Worm (Caenorhabditis elegans) whole organism, L3 larva: ENCODE data around the gene B0454.26.

ENCODE experiments used
- R02D3.7 ChIP-seq: fragments of 150-350 bp; optimal IDR thresholded peaks from 2 replicates; lab custom pipeline; 2014; ENCODE audit warnings: missing biosample characterization, missing genetic modification characterization
- ama-1 ChIP-seq: fragments of 150-350 bp; optimal IDR thresholded peaks from 2 replicates; lab custom pipeline; 2018
- ceh-16 ChIP-seq: sonication (generic microtip); optimal IDR thresholded peaks from 2 replicates; lab custom pipeline; 2017; ENCODE audit warnings: missing biosample characterization, missing genetic modification characterization
- ceh-28 ChIP-seq: fragments of 150-350 bp; optimal IDR thresholded peaks from 2 replicates; lab custom pipeline; 2014; ENCODE audit warnings: missing biosample characterization, missing genetic modification reagents, missing genetic modification characterization
- ceh-9 ChIP-seq: sonication (generic microtip); optimal IDR thresholded peaks from 2 replicates; lab custom pipeline; 2018; ENCODE audit warnings: missing biosample characterization, missing genetic modification characterization
- daf-12 ChIP-seq: fragments of 150-350 bp; optimal IDR thresholded peaks from 2 replicates; lab custom pipeline; 2014; ENCODE audit warnings: missing biosample characterization, missing genetic modification reagents, missing genetic modification characterization
- egl-27 ChIP-seq: sonication (generic microtip); optimal IDR thresholded peaks from 4 replicates; lab custom pipeline; 2017; ENCODE audit warnings: missing biosample characterization, missing genetic modification reagents, missing genetic modification characterization
- egl-5 ChIP-seq: fragments of 150-350 bp; optimal IDR thresholded peaks from 2 replicates; lab custom pipeline; 2017; ENCODE audit warnings: missing biosample characterization, missing genetic modification reagents, missing genetic modification characterization, inconsistent platforms
- elt-2 ChIP-seq: sonication (generic microtip); optimal IDR thresholded peaks from 2 replicates; lab custom pipeline; 2016; ENCODE audit warnings: missing genetic modification reagents, mild to moderate bottlenecking, missing genetic modification characterization, missing compliant biosample characterization
- elt-3 ChIP-seq, 3 experiments: fragments of 150-350 bp in 1 of 3; sonication (generic microtip) in 2 of 3; optimal IDR thresholded peaks; 2 replicates in 2 of 3; 4 replicates in 1 of 3; lab custom pipeline; 2014 to 2017; ENCODE audit warnings: missing biosample characterization in 3 of 3, missing genetic modification characterization in 3 of 3
- eor-1 ChIP-seq, 2 experiments: fragments of 150-350 bp; optimal IDR thresholded peaks; 2 replicates each; lab custom pipeline; 2014 to 2018; ENCODE audit warnings: missing biosample characterization in 2 of 2, missing genetic modification characterization in 2 of 2
- fkh-2 ChIP-seq: fragments of 150-350 bp; optimal IDR thresholded peaks from 2 replicates; lab custom pipeline; 2014; ENCODE audit warnings: missing biosample characterization, missing genetic modification reagents, missing genetic modification characterization
- fos-1 ChIP-seq: fragments of 150-350 bp; optimal IDR thresholded peaks from 2 replicates; lab custom pipeline; 2014; ENCODE audit warnings: missing biosample characterization, missing genetic modification characterization
- hmg-11 ChIP-seq: sonication (generic microtip); optimal IDR thresholded peaks from 2 replicates; lab custom pipeline; 2016; ENCODE audit warnings: missing genetic modification characterization, missing compliant biosample characterization
- jun-1 ChIP-seq: fragments of 150-350 bp; optimal IDR thresholded peaks from 2 replicates; lab custom pipeline; 2014; ENCODE audit warnings: missing biosample characterization, missing genetic modification reagents, missing genetic modification characterization
- lin-15B ChIP-seq: fragments of 150-350 bp; optimal IDR thresholded peaks from 2 replicates; lab custom pipeline; 2014; ENCODE audit warnings: missing biosample characterization, missing genetic modification characterization
- lin-39 ChIP-seq: fragments of 150-350 bp; optimal IDR thresholded peaks from 2 replicates; lab custom pipeline; 2018; ENCODE audit warnings: missing biosample characterization, missing genetic modification reagents, missing genetic modification characterization
- lsy-12 ChIP-seq: sonication (generic microtip); optimal IDR thresholded peaks from 2 replicates; lab custom pipeline; 2016; ENCODE audit warnings: mild to moderate bottlenecking, missing genetic modification characterization, missing compliant biosample characterization
- mdl-1 ChIP-seq: fragments of 150-350 bp; optimal IDR thresholded peaks from 2 replicates; lab custom pipeline; 2014; ENCODE audit warnings: missing biosample characterization, missing genetic modification characterization
- mml-1 ChIP-seq: fragments of 150-350 bp; sonication (generic microtip); optimal IDR thresholded peaks from 3 replicates; lab custom pipeline; 2014; ENCODE audit warnings: missing biosample characterization, missing genetic modification characterization
- nfya-1 ChIP-seq: sonication (generic microtip); optimal IDR thresholded peaks from 2 replicates; lab custom pipeline; 2017; ENCODE audit warnings: missing genetic modification characterization, mild to moderate bottlenecking, missing compliant biosample characterization, antibody characterized with exemption, moderate library complexity; ENCODE audit not compliant: insufficient read depth
- nhr-23 ChIP-seq: fragments of 150-350 bp; optimal IDR thresholded peaks from 2 replicates; lab custom pipeline; 2014; ENCODE audit warnings: missing biosample characterization, missing genetic modification reagents, missing genetic modification characterization
- nhr-237 ChIP-seq: fragments of 150-350 bp; optimal IDR thresholded peaks from 2 replicates; lab custom pipeline; 2014; ENCODE audit warnings: missing biosample characterization, missing genetic modification characterization
- nhr-25 ChIP-seq: sonication (generic microtip); optimal IDR thresholded peaks from 2 replicates; lab custom pipeline; 2017; ENCODE audit warnings: missing biosample characterization, missing genetic modification characterization
- nhr-28 ChIP-seq: fragments of 150-350 bp; optimal IDR thresholded peaks from 2 replicates; lab custom pipeline; 2014; ENCODE audit warnings: missing biosample characterization, missing genetic modification characterization
- nhr-67 ChIP-seq: fragments of 150-350 bp; optimal IDR thresholded peaks from 2 replicates; lab custom pipeline; 2014; ENCODE audit warnings: missing biosample characterization, missing genetic modification characterization
- nhr-77 ChIP-seq: fragments of 150-350 bp; optimal IDR thresholded peaks from 2 replicates; lab custom pipeline; 2014; ENCODE audit warnings: missing biosample characterization, missing genetic modification characterization
- pha-4 ChIP-seq: fragments of 150-350 bp; optimal IDR thresholded peaks from 2 replicates; lab custom pipeline; 2014; ENCODE audit warnings: missing biosample characterization, missing genetic modification reagents, missing genetic modification characterization
- skn-1 ChIP-seq: fragments of 150-350 bp; optimal IDR thresholded peaks from 2 replicates; lab custom pipeline; 2014; ENCODE audit warnings: missing biosample characterization, missing genetic modification characterization
- snpc-4 ChIP-seq: fragments of 150-350 bp; optimal IDR thresholded peaks from 2 replicates; lab custom pipeline; 2014; ENCODE audit warnings: missing biosample characterization, missing genetic modification characterization
- tbx-2 ChIP-seq: sonication (generic microtip); optimal IDR thresholded peaks from 2 replicates; lab custom pipeline; 2016; ENCODE audit warnings: mild to moderate bottlenecking, missing genetic modification characterization, missing compliant biosample characterization
- unc-39 ChIP-seq: sonication (generic microtip); optimal IDR thresholded peaks from 4 replicates; lab custom pipeline; 2017; ENCODE audit warnings: missing biosample characterization, missing genetic modification characterization
- zag-1 ChIP-seq: fragments of 150-350 bp; optimal IDR thresholded peaks from 2 replicates; lab custom pipeline; 2014; ENCODE audit warnings: missing biosample characterization, missing genetic modification characterization
- ztf-11 ChIP-seq: fragments of 150-350 bp; optimal IDR thresholded peaks from 2 replicates; lab custom pipeline; 2014; ENCODE audit warnings: missing biosample characterization, missing genetic modification characterization

The B0454.26 gene

ce11 chrII:3048378-3048777, 10.0 kb upstream of the B0454.26 start, which contains the start of gene sri-28:
Gene sri-28, plus strand, starts transcription at chrII:3048678.
- TF ChIP-seq skn-1 (tag; lab: Kevin White, UChicago) = no peak
- TF ChIP-seq nhr-67 (tag; lab: Kevin White, UChicago) = no peak
- TF ChIP-seq zag-1 (tag; lab: Kevin White, UChicago) = no peak

- TF ChIP-seq nfya-1 (tag; lab: Kevin White, UChicago) = no peak
- no peak for TF ChIP-seq ceh-9 (tag; lab: Kevin White, UChicago)
- no peak for TF ChIP-seq lin-15B (tag; lab: Kevin White, UChicago)
- TF ChIP-seq nhr-77 (tag; lab: Kevin White, UChicago) = no peak
- no peak for TF ChIP-seq ceh-16 (tag; lab: Kevin White, UChicago)
- TF ChIP-seq lin-39 (tag; lab: Kevin White, UChicago) = no peak
- no peak for TF ChIP-seq nhr-25 (tag; lab: Kevin White, UChicago)
- no peak for TF ChIP-seq nhr-23
- no peak for TF ChIP-seq hmg-11
- TF ChIP-seq mml-1 (tag; lab: Kevin White, UChicago) = no peak
- TF ChIP-seq elt-3 (tag; optimal IDR thresholded peaks at IDR 0.05; lab: Kevin White, UChicago) = no peak
- no peak for TF ChIP-seq egl-5 (tag; lab: Kevin White, UChicago)
- no peak for TF ChIP-seq elt-2 (tag; lab: Kevin White, UChicago)
- no peak for TF ChIP-seq tbx-2 (tag; lab: Kevin White, UChicago)
- TF ChIP-seq egl-27 (tag; lab: Kevin White, UChicago) = no peak
- no peak for TF ChIP-seq ceh-28
- no peak for TF ChIP-seq lsy-12 (tag; lab: Kevin White, UChicago)
Observed at ce11 chrII:3045875-3046274, 7.5 kb upstream of the B0454.26 start, which contains the start of gene sri-30. Gene sri-30, plus strand, starts transcription at chrII:3046175.

ce11 chrII:3045422-3045821, 7.1 kb upstream of the B0454.26 start:
- TF ChIP-seq egl-5 (tag; lab: Kevin White, UChicago) (no peak), fkh-2 (tag; lab: Kevin White, UChicago) (no peak), nhr-67 (tag; lab: Kevin White, UChicago) (no peak), ztf-11 (tag; lab: Kevin White, UChicago) (no peak), lin-15B (tag; lab: Kevin White, UChicago) (no peak), lin-39 (tag; lab: Kevin White, UChicago) (no peak), nhr-77 (tag; lab: Kevin White, UChicago) (no peak), jun-1 (tag; lab: Kevin White, UChicago) (no peak), eor-1 (tag; optimal IDR thresholded peaks at IDR 0.05; lab: Kevin White, UChicago) (no peak)

- TF ChIP-seq lsy-12 (tag; lab: Kevin White, UChicago) (no peak), nhr-237 (tag; lab: Kevin White, UChicago) (no peak), ceh-9 (tag; lab: Kevin White, UChicago) (no peak), R02D3.7 (no peak), snpc-4 (no peak), pha-4 (tag; lab: Kevin White, UChicago) (no peak), ama-1 (lab: Kevin White, UChicago) (no peak), nhr-28 (tag; lab: Kevin White, UChicago) (no peak), nhr-23 (no peak)
- TF ChIP-seq, all 47 proteins: peak for 0
Observed at ce11 chrII:3044023-3044422, 5.7 kb upstream of the B0454.26 start, which contains the start of gene sri-29. Gene sri-29, plus strand, starts transcription at chrII:3044323.

ce11 chrII:3043358-3043757, 5.0 kb upstream of the B0454.26 start, which contains the start of gene B0454.8:
Gene B0454.8, minus strand, starts transcription at chrII:3043458.
- TF ChIP-seq nhr-77 (tag; lab: Kevin White, UChicago) (no peak), R02D3.7 (no peak), nhr-237 (tag; lab: Kevin White, UChicago) (no peak), hmg-11 (no peak), zag-1 (tag; lab: Kevin White, UChicago) (no peak)

ce11 chrII:3036344-3036743, 2.0 kb downstream of the B0454.26 start:
- no peak for TF ChIP-seq snpc-4
- no peak for TF ChIP-seq ceh-16 (tag; lab: Kevin White, UChicago)
- TF ChIP-seq ceh-9 (tag; lab: Kevin White, UChicago) = no peak
- no peak for TF ChIP-seq nhr-28 (tag; lab: Kevin White, UChicago)
- no peak for TF ChIP-seq lsy-12 (tag; lab: Kevin White, UChicago)
- no peak for TF ChIP-seq mml-1 (tag; lab: Kevin White, UChicago)
- no peak for TF ChIP-seq ztf-11 (tag; lab: Kevin White, UChicago)
- TF ChIP-seq fos-1 = no peak
- no peak for TF ChIP-seq unc-39 (tag; lab: Kevin White, UChicago)
- TF ChIP-seq mdl-1 (tag; lab: Kevin White, UChicago) = no peak
- TF ChIP-seq lin-39 (tag; lab: Kevin White, UChicago) = no peak
- no peak for TF ChIP-seq daf-12 (tag; lab: Kevin White, UChicago)
